Worm (Caenorhabditis elegans) whole organism, midembryonic: Measurements from ENCODE around the gene T28C12.15.

Experiments used
- T22C8.4 ChIP-seq: fragments of 200-800 bp; sonication (Bioruptor generic); IDR thresholded peaks from 2 replicates; pipeline ENCODE4 v1.3.6; 2022; ENCODE audit warnings: missing genetic modification characterization, missing compliant biosample characterization
- cog-1 ChIP-seq: sonication (generic microtip); optimal IDR thresholded peaks from 2 replicates; lab custom pipeline; 2016; ENCODE audit warnings: missing genetic modification characterization, missing compliant biosample characterization
- flt-1 ChIP-seq: fragments of 200-800 bp; sonication (Bioruptor generic); IDR thresholded peaks from 2 replicates; pipeline ENCODE4 v1.3.6; 2022; ENCODE audit warnings: missing genetic modification characterization, missing compliant biosample characterization
- med-1 ChIP-seq: sonication (generic microtip); optimal IDR thresholded peaks from 2 replicates; lab custom pipeline; 2017; ENCODE audit warnings: missing genetic modification characterization, mild to moderate bottlenecking, missing compliant biosample characterization, antibody characterized with exemption, missing genetic modification reagents; ENCODE audit not compliant: insufficient read depth
- tab-1 ChIP-seq: fragments of 200-800 bp; sonication (Bioruptor generic); IDR thresholded peaks from 2 replicates; pipeline ENCODE4 v1.3.6; 2022; ENCODE audit warnings: missing genetic modification characterization, missing compliant biosample characterization
- ztf-23 ChIP-seq: fragments of 200-800 bp; sonication (Bioruptor generic); IDR thresholded peaks from 2 replicates; pipeline ENCODE4 v1.3.6; 2022; ENCODE audit warnings: missing genetic modification reagents, missing genetic modification characterization, missing compliant biosample characterization

DNA sequence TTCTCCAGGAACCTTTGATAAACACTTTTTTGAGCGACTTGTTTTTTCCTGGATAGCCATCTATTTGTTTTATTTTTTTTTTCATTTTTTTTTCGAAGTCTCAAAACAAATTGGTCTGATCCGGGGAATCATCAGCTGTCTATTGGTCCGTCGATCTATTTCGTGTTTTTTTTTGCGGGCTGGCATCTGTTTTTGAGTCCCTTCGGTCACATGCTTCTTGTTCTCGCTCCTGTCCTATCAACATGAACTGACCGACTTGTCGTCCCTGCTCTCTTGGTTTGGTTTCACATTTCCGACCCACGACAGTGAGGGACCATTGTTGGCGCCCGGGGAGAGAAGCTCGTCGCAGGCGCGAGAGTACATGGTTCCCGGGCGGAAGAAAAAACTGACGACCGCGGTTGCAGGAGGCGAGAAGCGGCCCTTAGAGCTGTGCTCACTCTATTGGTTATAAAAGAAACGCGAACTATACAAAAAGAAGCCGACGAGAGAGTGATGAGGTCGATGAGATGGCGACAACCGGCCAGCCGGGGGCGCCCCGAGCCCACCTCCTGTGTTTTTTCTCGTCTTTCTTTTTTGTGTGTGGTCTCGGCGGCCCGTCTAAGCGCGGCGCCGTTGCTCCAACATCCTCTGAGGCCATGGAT is 23.1 kb upstream of the T28C12.15 start:
- TF ChIP-seq med-1 (GFP tag; lab: Kevin White, UChicago) = no peak
- TF ChIP-seq tab-1 (GFP tag; lab: Robert Waterston, UW) = no peak
- TF ChIP-seq cog-1 (tag; lab: Kevin White, UChicago) = no peak
- TF ChIP-seq T22C8.4 = no peak
- no peak for TF ChIP-seq ztf-23 (GFP tag; lab: Robert Waterston, UW)
- no peak for TF ChIP-seq flt-1 (GFP tag; lab: Robert Waterston, UW)
